Fruit fly (Drosophila melanogaster) whole organism, embryonic: Measurements from ENCODE around the gene CG10477.

Experiments used
- Aef1 ChIP-seq: fragments of 200-800 bp; sonication (Bioruptor generic); IDR thresholded peaks from 3 replicates; pipeline ENCODE4 v1.3.6; 2022; ENCODE audit warnings: missing biosample characterization, missing genetic modification characterization
- Bdp1 ChIP-seq: fragments of 200-800 bp; sonication (Bioruptor generic); optimal IDR thresholded peaks from 3 replicates; lab custom pipeline; 2016; ENCODE audit warnings: missing biosample characterization, missing genetic modification characterization
- CG10209 ChIP-seq: fragments of 200-800 bp; sonication (Bioruptor generic); optimal IDR thresholded peaks from 3 replicates; lab custom pipeline; 2017; ENCODE audit warnings: missing biosample characterization, mild to moderate bottlenecking, missing genetic modification characterization, missing genetic modification reagents
- CG10267 ChIP-seq: fragments of 200-800 bp; sonication (Bioruptor generic); optimal IDR thresholded peaks from 2 replicates; lab custom pipeline; 2018; ENCODE audit warnings: missing biosample characterization, mild to moderate bottlenecking, missing genetic modification characterization, moderate library complexity
- CG11560 ChIP-seq: fragments of 200-800 bp; sonication (Bioruptor generic); IDR thresholded peaks from 3 replicates; pipeline ENCODE4 v1.3.6; 2022; ENCODE audit warnings: missing biosample characterization, missing genetic modification characterization
- CG13123 ChIP-seq: fragments of 200-800 bp; sonication (Bioruptor generic); optimal IDR thresholded peaks from 2 replicates; lab custom pipeline; 2016; ENCODE audit warnings: missing biosample characterization, missing genetic modification characterization
- CG15601 ChIP-seq: fragments of 200-800 bp; sonication (Bioruptor generic); optimal IDR thresholded peaks from 3 replicates; lab custom pipeline; 2019; ENCODE audit warnings: missing biosample characterization, mild to moderate bottlenecking, missing genetic modification characterization, moderate library complexity
- CG1647 ChIP-seq: fragments of 200-800 bp; sonication (Bioruptor generic); optimal IDR thresholded peaks from 3 replicates; lab custom pipeline; 2016; ENCODE audit warnings: missing biosample characterization, missing genetic modification characterization
- CG16813 ChIP-seq: fragments of 200-800 bp; sonication (Bioruptor generic); IDR thresholded peaks from 3 replicates; pipeline ENCODE4 v1.3.6; 2022; ENCODE audit warnings: missing biosample characterization, missing genetic modification characterization; ENCODE audit not compliant: partially characterized antibody
- CG1832 ChIP-seq: fragments of 200-800 bp; sonication (Bioruptor generic); optimal IDR thresholded peaks from 2 replicates; lab custom pipeline; 2017; ENCODE audit warnings: missing biosample characterization, mild to moderate bottlenecking, missing genetic modification characterization, inconsistent platforms
- CG32767 ChIP-seq: fragments of 200-800 bp; sonication (Bioruptor generic); IDR thresholded peaks from 2 replicates; pipeline ENCODE4 v1.3.6; 2022; ENCODE audit warnings: missing biosample characterization, missing genetic modification characterization
- CG4404 ChIP-seq: fragments of 200-800 bp; sonication (Bioruptor generic); IDR thresholded peaks from 2 replicates; pipeline ENCODE4 v1.3.6; 2022; ENCODE audit warnings: missing biosample characterization, missing genetic modification characterization
- CG4730 ChIP-seq: fragments of 200-800 bp; sonication (Bioruptor generic); IDR thresholded peaks from 2 replicates; pipeline ENCODE4 v1.3.6; 2022; ENCODE audit warnings: missing biosample characterization, missing genetic modification characterization
- CG7357 ChIP-seq: fragments of 200-800 bp; sonication (Bioruptor generic); IDR thresholded peaks from 3 replicates; pipeline ENCODE4 v1.3.6; 2022; ENCODE audit warnings: missing biosample characterization, missing genetic modification characterization
- CG7987 ChIP-seq: fragments of 200-800 bp; sonication (Bioruptor generic); optimal IDR thresholded peaks from 2 replicates; lab custom pipeline; 2018; ENCODE audit warnings: missing biosample characterization, mild to moderate bottlenecking, missing genetic modification characterization, moderate library complexity
- CG8089 ChIP-seq: fragments of 200-800 bp; sonication (Bioruptor generic); optimal IDR thresholded peaks from 3 replicates; lab custom pipeline; 2016; ENCODE audit warnings: missing biosample characterization, missing genetic modification characterization
- CTCF ChIP-seq: fragments of 200-800 bp; sonication (Bioruptor generic); optimal IDR thresholded peaks from 2 replicates; lab custom pipeline; 2017; ENCODE audit warnings: missing biosample characterization, mild to moderate bottlenecking, missing genetic modification characterization, moderate library complexity
- Chrac-16 ChIP-seq: fragments of 200-800 bp; sonication (Bioruptor generic); optimal IDR thresholded peaks from 3 replicates; lab custom pipeline; 2016; ENCODE audit warnings: missing biosample characterization, missing genetic modification characterization
- Dad ChIP-seq: fragments of 200-800 bp; sonication (Bioruptor generic); optimal IDR thresholded peaks from 3 replicates; lab custom pipeline; 2016; ENCODE audit warnings: missing biosample characterization, missing genetic modification characterization
- E2f2 ChIP-seq: fragments of 200-800 bp; sonication (Bioruptor generic); IDR thresholded peaks from 2 replicates; pipeline ENCODE4 v1.3.6; 2022; ENCODE audit warnings: missing biosample characterization, missing genetic modification characterization
- H2.0 ChIP-seq: fragments of 200-800 bp; sonication (Bioruptor generic); IDR thresholded peaks from 2 replicates; pipeline ENCODE4 v1.3.6; 2022; ENCODE audit warnings: missing biosample characterization, missing genetic modification characterization
- Hr51 ChIP-seq, 2 experiments: fragments of 200-800 bp; sonication (Bioruptor generic); optimal IDR thresholded peaks; 2 replicates in 1 of 2; 3 replicates in 1 of 2; lab custom pipeline; 2016 to 2018; ENCODE audit warnings: missing biosample characterization in 2 of 2, missing genetic modification characterization in 2 of 2, mild to moderate bottlenecking in 1 of 2, moderate library complexity in 1 of 2
- Max ChIP-seq: fragments of 200-800 bp; sonication (Bioruptor generic); optimal IDR thresholded peaks from 2 replicates; lab custom pipeline; 2016; ENCODE audit warnings: missing biosample characterization, mild to moderate bottlenecking, missing genetic modification characterization
- Myb ChIP-seq: fragments of 200-800 bp; sonication (Bioruptor generic); optimal IDR thresholded peaks from 2 replicates; lab custom pipeline; 2016; ENCODE audit warnings: missing biosample characterization, missing genetic modification characterization
- Nf-YA ChIP-seq: fragments of 200-800 bp; sonication (Bioruptor generic); IDR thresholded peaks from 2 replicates; pipeline ENCODE4 v1.3.6; 2022; ENCODE audit warnings: missing biosample characterization, missing genetic modification characterization
- Nf-YC ChIP-seq: fragments of 200-800 bp; optimal IDR thresholded peaks from 3 replicates; lab custom pipeline; 2019; ENCODE audit warnings: missing biosample characterization, mild to moderate bottlenecking, missing genetic modification characterization, moderate library complexity
- Ptx1 ChIP-seq: fragments of 200-800 bp; sonication (Bioruptor generic); IDR thresholded peaks from 2 replicates; pipeline ENCODE4 v1.3.6; 2022; ENCODE audit warnings: missing biosample characterization, missing genetic modification characterization
- Rfx ChIP-seq: fragments of 200-800 bp; sonication (Bioruptor generic); IDR thresholded peaks from 2 replicates; pipeline ENCODE4 v1.3.6; 2022; ENCODE audit warnings: missing biosample characterization, missing genetic modification characterization
- Scr ChIP-seq: fragments of 200-800 bp; sonication (Bioruptor generic); IDR thresholded peaks from 2 replicates; pipeline ENCODE4 v1.3.6; 2022; ENCODE audit warnings: missing biosample characterization, missing genetic modification characterization; ENCODE audit not compliant: partially characterized antibody
- Taf1 ChIP-seq: fragments of 200-800 bp; sonication (Bioruptor generic); IDR thresholded peaks from 2 replicates; pipeline ENCODE4 v1.3.6; 2022; ENCODE audit warnings: missing biosample characterization, missing genetic modification characterization
- Xrp1 ChIP-seq: fragments of 200-800 bp; sonication (Bioruptor generic); IDR thresholded peaks from 2 replicates; pipeline ENCODE4 v1.3.6; 2022; ENCODE audit warnings: missing biosample characterization, missing genetic modification characterization
- al ChIP-seq: fragments of 200-800 bp; sonication (Bioruptor generic); IDR thresholded peaks from 2 replicates; pipeline ENCODE4 v1.3.6; 2022; ENCODE audit warnings: missing biosample characterization, missing genetic modification characterization
- aop ChIP-seq: fragments of 200-800 bp; sonication (Bioruptor generic); IDR thresholded peaks from 2 replicates; pipeline ENCODE4 v1.3.6; 2022; ENCODE audit warnings: missing biosample characterization, missing genetic modification characterization
- crp ChIP-seq, 2 experiments: fragments of 200-800 bp; sonication (Bioruptor generic); optimal IDR thresholded peaks; 2 replicates in 1 of 2; 3 replicates in 1 of 2; lab custom pipeline; 2017; ENCODE audit warnings: missing biosample characterization in 2 of 2, missing genetic modification characterization in 2 of 2, mild to moderate bottlenecking in 1 of 2, moderate library complexity in 1 of 2
- fu2 ChIP-seq: fragments of 200-800 bp; sonication (Bioruptor generic); optimal IDR thresholded peaks from 2 replicates; lab custom pipeline; 2016; ENCODE audit warnings: missing biosample characterization, missing genetic modification characterization
- gce ChIP-seq: fragments of 200-800 bp; sonication (Bioruptor generic); IDR thresholded peaks from 3 replicates; pipeline ENCODE4 v1.3.6; 2022; ENCODE audit warnings: missing biosample characterization, missing genetic modification characterization
- gcm ChIP-seq: fragments of 200-800 bp; sonication (Bioruptor generic); optimal IDR thresholded peaks from 2 replicates; lab custom pipeline; 2019; ENCODE audit warnings: missing biosample characterization, mild to moderate bottlenecking, missing genetic modification characterization, moderate library complexity
- grau ChIP-seq: fragments of 200-800 bp; optimal IDR thresholded peaks from 3 replicates; lab custom pipeline; 2019; ENCODE audit warnings: missing biosample characterization, mild to moderate bottlenecking, missing genetic modification characterization, moderate library complexity
- her ChIP-seq: fragments of 200-800 bp; sonication (Bioruptor generic); optimal IDR thresholded peaks from 2 replicates; lab custom pipeline; 2016; ENCODE audit warnings: missing biosample characterization, missing genetic modification characterization
- jing ChIP-seq: fragments of 200-800 bp; sonication (Bioruptor generic); optimal IDR thresholded peaks from 2 replicates; lab custom pipeline; 2018; ENCODE audit warnings: missing biosample characterization, mild to moderate bottlenecking, missing genetic modification characterization
- kay ChIP-seq: fragments of 200-800 bp; sonication (Bioruptor generic); optimal IDR thresholded peaks from 2 replicates; lab custom pipeline; 2016; ENCODE audit warnings: missing biosample characterization, missing genetic modification characterization
- ken ChIP-seq: fragments of 200-800 bp; sonication (Bioruptor generic); IDR thresholded peaks from 3 replicates; pipeline ENCODE4 v1.3.6; 2022; ENCODE audit warnings: missing biosample characterization, missing genetic modification characterization
- mirr ChIP-seq: fragments of 200-800 bp; sonication (Bioruptor generic); optimal IDR thresholded peaks from 3 replicates; lab custom pipeline; 2018; ENCODE audit warnings: missing biosample characterization, mild to moderate bottlenecking, missing genetic modification characterization
- nerfin-2 ChIP-seq: fragments of 200-800 bp; sonication (Bioruptor generic); IDR thresholded peaks from 2 replicates; pipeline ENCODE4 v1.3.6; 2022; ENCODE audit warnings: missing biosample characterization, missing genetic modification characterization; ENCODE audit not compliant: partially characterized antibody
- pan ChIP-seq, 4 experiments: fragments of >200 bp in 3 of 4; fragments of 200-800 bp in 1 of 4; sonication (Bioruptor generic) in 1 of 4; optimal IDR thresholded peaks in 3 of 4; IDR thresholded peaks in 1 of 4; 2 replicates each; pipeline versions ENCODE4 v1.3.6 to Lab custom; 2017 to 2022; ENCODE audit warnings: missing biosample characterization in 2 of 4, missing genetic modification characterization in 2 of 4, mixed read lengths in 1 of 4
- pros ChIP-seq: fragments of 200-800 bp; sonication (Bioruptor generic); optimal IDR thresholded peaks from 3 replicates; lab custom pipeline; 2019; ENCODE audit warnings: missing biosample characterization, mild to moderate bottlenecking, missing genetic modification characterization, moderate library complexity
- ro ChIP-seq: fragments of 200-800 bp; sonication (Bioruptor generic); IDR thresholded peaks from 2 replicates; pipeline ENCODE4 v1.3.6; 2022; ENCODE audit warnings: missing biosample characterization, missing genetic modification characterization
- sens-2 ChIP-seq: fragments of 200-800 bp; sonication (Bioruptor generic); IDR thresholded peaks from 2 replicates; pipeline ENCODE4 v1.3.6; 2022; ENCODE audit warnings: missing biosample characterization, missing genetic modification characterization
- tgo ChIP-seq: fragments of 200-800 bp; sonication (Bioruptor generic); IDR thresholded peaks from 3 replicates; pipeline ENCODE4 v1.3.6; 2022; ENCODE audit warnings: missing biosample characterization, missing genetic modification characterization
- tup ChIP-seq: fragments of 200-800 bp; sonication (Bioruptor generic); optimal IDR thresholded peaks from 2 replicates; lab custom pipeline; 2016; ENCODE audit warnings: missing biosample characterization, mild to moderate bottlenecking, missing genetic modification characterization, moderate library complexity
- vfl ChIP-seq: fragments of 200-800 bp; sonication (Bioruptor generic); optimal IDR thresholded peaks from 2 replicates; lab custom pipeline; 2016; ENCODE audit warnings: missing biosample characterization, missing genetic modification characterization
- zfh2 ChIP-seq: fragments of 200-800 bp; sonication (Bioruptor generic); optimal IDR thresholded peaks from 2 replicates; lab custom pipeline; 2016; ENCODE audit warnings: missing biosample characterization, missing genetic modification characterization

CG10477 gene

dm6 chr3L:5987637-5988036, 46.8 kb downstream of the CG10477 start (continued):
- TF ChIP-seq jing (GFP tag; lab: Kevin White, UChicago) (peak; percentile 51), CG32767 (no peak), grau (tag; lab: Kevin White, UChicago) (peak; percentile 51), al (GFP tag; lab: Robert Waterston, UW) (no peak), CG1832 (GFP tag; lab: Kevin White, UChicago) (no peak), gce (GFP tag; lab: Robert Waterston, UW) (no peak), Max (GFP tag; lab: Kevin White, UChicago) (peak; percentile 32), Nf-YC (tag; lab: Kevin White, UChicago) (no peak), tup (GFP tag; lab: Kevin White, UChicago) (no peak), Hr51 (GFP tag; optimal IDR thresholded peaks at IDR 0.05; lab: Kevin White, UChicago) (peak in 1 of 2 experiments; percentile 19), her (no peak), CG10209 (GFP tag; lab: Kevin White, UChicago) (peak; percentile 52), CG1647 (GFP tag; lab: Kevin White, UChicago) (no peak), crp (GFP tag; optimal IDR thresholded peaks at IDR 0.05; lab: Kevin White, UChicago) (no peak), nerfin-2 (GFP tag; lab: Robert Waterston, UW) (no peak), CG10267 (tag; lab: Kevin White, UChicago) (peak; percentile 73), Bdp1 (GFP tag; lab: Kevin White, UChicago) (no peak), kay (GFP tag; lab: Kevin White, UChicago) (no peak), CG7987 (GFP tag; lab: Kevin White, UChicago) (no peak), CG11560 (no peak), Rfx (GFP tag; lab: Robert Waterston, UW) (no peak), CG16813 (no peak), ken (GFP tag; lab: Robert Waterston, UW) (no peak), sens-2 (GFP tag; lab: Robert Waterston, UW) (0 out of 2 replicates have a peak, but pooled peaks have one; percentile 21), CG4730 (GFP tag; lab: Robert Waterston, UW) (0 out of 2 replicates have a peak, but pooled peaks have one; percentile 17), pan (optimal IDR thresholded peaks at IDR 0.05; lab: Kevin White, UChicago) (no peak), pan (GFP tag; optimal IDR thresholded peaks at IDR 0.05 in 1 of 2, IDR thresholded peaks at IDR 0.05 in 1 of 2) (peak in 1 of 2 experiments; percentile 47), E2f2 (GFP tag; lab: Robert Waterston, UW) (no peak), Aef1 (GFP tag; lab: Robert Waterston, UW) (no peak), Chrac-16 (GFP tag; lab: Kevin White, UChicago) (peak; percentile 53), Taf1 (GFP tag; lab: Robert Waterston, UW) (no peak), CG13123 (GFP tag; lab: Kevin White, UChicago) (no peak), ro (GFP tag; lab: Robert Waterston, UW) (no peak), CG7357 (GFP tag; lab: Robert Waterston, UW) (no peak), Dad (GFP tag; lab: Kevin White, UChicago) (no peak), Myb (GFP tag; lab: Kevin White, UChicago) (no peak), CTCF (GFP tag; lab: Kevin White, UChicago) (no peak), mirr (GFP tag; lab: Kevin White, UChicago) (no peak), Nf-YA (GFP tag; lab: Robert Waterston, UW) (no peak), Ptx1 (no peak), gcm (peak; percentile 39), Scr (GFP tag; lab: Robert Waterston, UW) (no peak), Xrp1 (peak; percentile 87), CG8089 (GFP tag; lab: Kevin White, UChicago) (no peak), zfh2 (GFP tag; lab: Kevin White, UChicago) (no peak), tgo (GFP tag; lab: Robert Waterston, UW) (no peak), H2.0 (0 out of 2 replicates have a peak, but pooled peaks have one; percentile 15), CG4404 (GFP tag; lab: Robert Waterston, UW) (peak; percentile 69), fu2 (GFP tag; lab: Kevin White, UChicago) (no peak), CG15601 (peak; percentile 66), vfl (GFP tag; lab: Kevin White, UChicago) (no peak), aop (no peak), pros (GFP tag; lab: Kevin White, UChicago) (no peak)
